Fruit fly (Drosophila melanogaster) whole organism, embryonic: ENCODE measurements around the gene CG13949.

Experiments
- ATbp ChIP-seq: fragments of 200-800 bp; sonication (Bioruptor generic); optimal IDR thresholded peaks from 2 replicates; lab custom pipeline; 2017; ENCODE audit warnings: missing biosample characterization, mild to moderate bottlenecking, missing genetic modification characterization, missing genetic modification reagents
- BEAF-32 ChIP-seq: fragments of 200-800 bp; sonication (Bioruptor generic); optimal IDR thresholded peaks from 3 replicates; lab custom pipeline; 2017; ENCODE audit warnings: missing biosample characterization, missing genetic modification characterization, mild to moderate bottlenecking, moderate library complexity, missing genetic modification reagents
- CG14710 ChIP-seq: fragments of 200-800 bp; sonication (Bioruptor generic); optimal IDR thresholded peaks from 3 replicates; lab custom pipeline; 2019; ENCODE audit warnings: missing biosample characterization, mild to moderate bottlenecking, missing genetic modification characterization, moderate library complexity
- CG15514 ChIP-seq: fragments of 200-800 bp; sonication (Bioruptor generic); optimal IDR thresholded peaks from 3 replicates; lab custom pipeline; 2017; ENCODE audit warnings: missing biosample characterization, missing genetic modification characterization, mild to moderate bottlenecking, moderate library complexity, missing genetic modification reagents
- CG17568 ChIP-seq: fragments of 200-800 bp; sonication (Bioruptor generic); optimal IDR thresholded peaks from 2 replicates; lab custom pipeline; 2018; ENCODE audit warnings: missing biosample characterization, mild to moderate bottlenecking, missing genetic modification characterization, moderate library complexity
- CG18262 ChIP-seq: fragments of 200-800 bp; optimal IDR thresholded peaks from 3 replicates; lab custom pipeline; 2019; ENCODE audit warnings: missing biosample characterization, mild to moderate bottlenecking, missing genetic modification characterization, moderate library complexity
- CG34376 ChIP-seq: fragments of 200-800 bp; sonication (Bioruptor generic); optimal IDR thresholded peaks from 2 replicates; lab custom pipeline; 2018; ENCODE audit warnings: missing biosample characterization, mild to moderate bottlenecking, missing genetic modification characterization
- CG8290 ChIP-seq, 3 experiments: fragments of 200-800 bp; sonication (Bioruptor generic); optimal IDR thresholded peaks; 2 replicates each; lab custom pipeline; 2016 to 2019; ENCODE audit warnings: missing biosample characterization in 3 of 3, missing genetic modification characterization in 3 of 3, mild to moderate bottlenecking in 2 of 3, moderate library complexity in 1 of 3
- CG9797 ChIP-seq: fragments of 200-800 bp; sonication (Bioruptor generic); optimal IDR thresholded peaks from 3 replicates; lab custom pipeline; 2018; ENCODE audit warnings: missing biosample characterization, mild to moderate bottlenecking, missing genetic modification characterization
- CG9817 ChIP-seq: fragments of 200-800 bp; sonication (Bioruptor generic); optimal IDR thresholded peaks from 2 replicates; lab custom pipeline; 2018; ENCODE audit warnings: missing biosample characterization, mild to moderate bottlenecking, missing genetic modification characterization, moderate library complexity
- CTCF ChIP-seq: fragments of 200-800 bp; sonication (Bioruptor generic); optimal IDR thresholded peaks from 2 replicates; lab custom pipeline; 2017; ENCODE audit warnings: missing biosample characterization, mild to moderate bottlenecking, missing genetic modification characterization, moderate library complexity
- Dll ChIP-seq: fragments of 200-800 bp; sonication (Bioruptor generic); IDR thresholded peaks from 4 replicates; pipeline ENCODE4 v1.3.6; 2022; ENCODE audit warnings: missing biosample characterization, missing genetic modification characterization; ENCODE audit not compliant: partially characterized antibody
- Dp ChIP-seq: fragments of 200-800 bp; sonication (Bioruptor generic); optimal IDR thresholded peaks from 2 replicates; lab custom pipeline; 2018; ENCODE audit warnings: missing biosample characterization, mild to moderate bottlenecking, missing genetic modification characterization, moderate library complexity
- HHEX ChIP-seq: fragments of 200-800 bp; sonication (Bioruptor generic); optimal IDR thresholded peaks from 3 replicates; lab custom pipeline; 2017; ENCODE audit warnings: missing biosample characterization, mild to moderate bottlenecking, missing genetic modification characterization, missing genetic modification reagents
- Hr39 ChIP-seq: fragments of >200 bp; optimal IDR thresholded peaks from 2 replicates; lab custom pipeline; 2017
- MESR4 ChIP-seq: fragments of 200-800 bp; sonication (Bioruptor generic); optimal IDR thresholded peaks from 2 replicates; lab custom pipeline; 2018; ENCODE audit warnings: missing biosample characterization, mild to moderate bottlenecking, missing genetic modification characterization, moderate library complexity
- MTF-1 ChIP-seq: fragments of 200-800 bp; sonication (Bioruptor generic); optimal IDR thresholded peaks from 2 replicates; lab custom pipeline; 2018; ENCODE audit warnings: missing biosample characterization, mild to moderate bottlenecking, missing genetic modification characterization, borderline replicate concordance
- Oaz ChIP-seq: fragments of 200-800 bp; sonication (Bioruptor generic); IDR thresholded peaks from 2 replicates; pipeline ENCODE4 v1.3.6; 2022; ENCODE audit warnings: missing biosample characterization, missing genetic modification characterization
- Opbp ChIP-seq: fragments of 200-800 bp; sonication (Bioruptor generic); IDR thresholded peaks from 3 replicates; pipeline ENCODE4 v1.3.6; 2022; ENCODE audit warnings: missing biosample characterization, missing genetic modification characterization; ENCODE audit not compliant: partially characterized antibody
- Rfx ChIP-seq: fragments of 200-800 bp; sonication (Bioruptor generic); IDR thresholded peaks from 2 replicates; pipeline ENCODE4 v1.3.6; 2022; ENCODE audit warnings: missing biosample characterization, missing genetic modification characterization
- Vsx1 ChIP-seq: fragments of 200-800 bp; sonication (Bioruptor generic); optimal IDR thresholded peaks from 2 replicates; lab custom pipeline; 2017; ENCODE audit warnings: missing biosample characterization, mild to moderate bottlenecking, missing genetic modification characterization, missing genetic modification reagents
- Xbp1 ChIP-seq: fragments of 200-800 bp; sonication (Bioruptor generic); optimal IDR thresholded peaks from 3 replicates; lab custom pipeline; 2016; ENCODE audit warnings: missing biosample characterization, mild to moderate bottlenecking, missing genetic modification characterization
- al ChIP-seq: fragments of 200-800 bp; sonication (Bioruptor generic); IDR thresholded peaks from 2 replicates; pipeline ENCODE4 v1.3.6; 2022; ENCODE audit warnings: missing biosample characterization, missing genetic modification characterization
- bbx ChIP-seq: fragments of 200-800 bp; sonication (Bioruptor generic); IDR thresholded peaks from 2 replicates; pipeline ENCODE4 v1.3.6; 2022; ENCODE audit warnings: missing biosample characterization, missing genetic modification characterization; ENCODE audit not compliant: partially characterized antibody
- chm ChIP-seq: fragments of 200-800 bp; sonication (Bioruptor generic); IDR thresholded peaks from 2 replicates; pipeline ENCODE4 v1.3.6; 2022; ENCODE audit warnings: missing biosample characterization, missing genetic modification characterization
- dpn ChIP-seq, 2 experiments: fragments of 200-800 bp; sonication (Bioruptor generic); optimal IDR thresholded peaks; 3 replicates each; lab custom pipeline; 2016; ENCODE audit warnings: missing biosample characterization in 2 of 2, missing genetic modification characterization in 2 of 2
- gfzf ChIP-seq: fragments of 200-800 bp; sonication (Bioruptor generic); optimal IDR thresholded peaks from 2 replicates; lab custom pipeline; 2016; ENCODE audit warnings: missing biosample characterization, mild to moderate bottlenecking, missing genetic modification characterization, moderate library complexity
- grau ChIP-seq: fragments of 200-800 bp; optimal IDR thresholded peaks from 3 replicates; lab custom pipeline; 2019; ENCODE audit warnings: missing biosample characterization, mild to moderate bottlenecking, missing genetic modification characterization, moderate library complexity
- kah ChIP-seq: fragments of 200-800 bp; sonication (Bioruptor generic); optimal IDR thresholded peaks from 2 replicates; lab custom pipeline; 2018; ENCODE audit warnings: missing biosample characterization, mild to moderate bottlenecking, missing genetic modification characterization
- mam ChIP-seq: fragments of 200-800 bp; sonication (Bioruptor generic); optimal IDR thresholded peaks from 3 replicates; lab custom pipeline; 2016; ENCODE audit warnings: missing biosample characterization, missing genetic modification characterization
- psq ChIP-seq: fragments of 200-800 bp; sonication (Bioruptor generic); optimal IDR thresholded peaks from 2 replicates; lab custom pipeline; 2017; ENCODE audit warnings: missing biosample characterization, missing genetic modification characterization
- pzg ChIP-seq: fragments of 200-800 bp; sonication (Bioruptor generic); optimal IDR thresholded peaks from 3 replicates; lab custom pipeline; 2018; ENCODE audit warnings: missing biosample characterization, mild to moderate bottlenecking, missing genetic modification characterization, moderate library complexity
- sens ChIP-seq: fragments of 200-800 bp; sonication (Bioruptor generic); peaks from one replicate; lab custom pipeline; 2016; ENCODE audit warnings: missing biosample characterization, missing genetic modification characterization
- stwl ChIP-seq: fragments of 200-800 bp; sonication (Bioruptor generic); optimal IDR thresholded peaks from 3 replicates; lab custom pipeline; 2018; ENCODE audit warnings: missing biosample characterization, mild to moderate bottlenecking, missing genetic modification characterization, moderate library complexity
- trh ChIP-seq: fragments of 200-800 bp; sonication (Bioruptor generic); optimal IDR thresholded peaks from 2 replicates; lab custom pipeline; 2016; ENCODE audit warnings: missing biosample characterization, missing genetic modification characterization
- wek ChIP-seq: fragments of 200-800 bp; sonication (Bioruptor generic); optimal IDR thresholded peaks from 3 replicates; lab custom pipeline; 2018; ENCODE audit warnings: missing biosample characterization, mild to moderate bottlenecking, missing genetic modification characterization, moderate library complexity

CG13949 gene

dm6 chr2L:869497-870040, 14.4 kb downstream of the CG13949 start, which contains the start of gene dbe (continued):
- TF ChIP-seq CG15514 (peak; percentile 6), dpn (GFP tag; optimal IDR thresholded peaks at IDR 0.05; lab: Kevin White, UChicago) (peak in 1 of 2 experiments; percentile 31), kah (GFP tag; lab: Kevin White, UChicago) (no peak), Vsx1 (peak; percentile 30), al (no peak), trh (no peak), Oaz (GFP tag; lab: Robert Waterston, UW) (no peak), Rfx (GFP tag; lab: Robert Waterston, UW) (peak; percentile 45), BEAF-32 (peak; percentile 9), CG9817 (tag; lab: Kevin White, UChicago) (peak; percentile 26), CG34376 (GFP tag; lab: Kevin White, UChicago) (no peak), CTCF (GFP tag; lab: Kevin White, UChicago) (no peak), stwl (tag; lab: Kevin White, UChicago) (peak; percentile 24), Opbp (GFP tag; lab: Robert Waterston, UW) (peak; percentile 42; the same call in 1 of the 3 replicates), grau (tag; lab: Kevin White, UChicago) (peak; percentile 37), CG9797 (peak; percentile 11), CG14710 (tag; lab: Kevin White, UChicago) (no peak), psq (GFP tag; lab: Kevin White, UChicago) (no peak), Xbp1 (GFP tag; lab: Kevin White, UChicago) (peak; percentile 37), CG18262 (peak; percentile 15)

- TF ChIP-seq MESR4 (peak; percentile 89), CG17568 (GFP tag; lab: Kevin White, UChicago) (peak; percentile 6), HHEX (GFP tag; lab: Kevin White, UChicago) (no peak), Dll (GFP tag; lab: Robert Waterston, UW) (0 out of 4 replicates have a peak, but pooled peaks have one; percentile 6), sens (GFP tag; lab: Kevin White, UChicago) (peak; percentile 28), CG8290 (GFP tag; optimal IDR thresholded peaks at IDR 0.05; lab: Kevin White, UChicago) (no peak), CG8290 (tag; optimal IDR thresholded peaks at IDR 0.05; lab: Kevin White, UChicago) (peak in 1 of 2 experiments; percentile 16), pzg (peak; percentile 25), bbx (GFP tag; lab: Robert Waterston, UW) (peak; percentile 31; the same call in 1 of the 2 replicates), MTF-1 (peak; percentile 3), CG9797 (peak; percentile 6), ATbp (GFP tag; lab: Kevin White, UChicago) (no peak), gfzf (GFP tag; lab: Kevin White, UChicago) (peak; percentile 70), chm (GFP tag; lab: Robert Waterston, UW) (peak; percentile 43; the same call in 1 of the 2 replicates), Hr39 (lab: Kevin White, UChicago) (no peak), Dp (GFP tag; lab: Kevin White, UChicago) (peak; percentile 56), mam (GFP tag; lab: Kevin White, UChicago) (no peak), wek (GFP tag; lab: Kevin White, UChicago) (peak; percentile 74)
Observed at dm6 chr2L:870285-870684, 15.1 kb downstream of the CG13949 start, which contains the start of gene PNUTS. Gene PNUTS (plus strand): TSS chr2L:870465.
